Worm (Caenorhabditis elegans) whole organism, L3 larva: ENCODE measurements around the gene ZK1290.5.

Experiments
- ZK546.5 ChIP-seq: sonication (generic microtip); optimal IDR thresholded peaks from 2 replicates; lab custom pipeline; 2017; ENCODE audit warnings: missing biosample characterization, missing genetic modification characterization
- aly-2 ChIP-seq: fragments of 150-350 bp; optimal IDR thresholded peaks from 2 replicates; lab custom pipeline; 2014; ENCODE audit warnings: missing biosample characterization, missing genetic modification characterization
- ama-1 ChIP-seq: fragments of 150-350 bp; optimal IDR thresholded peaks from 2 replicates; lab custom pipeline; 2018
- ceh-16 ChIP-seq: sonication (generic microtip); optimal IDR thresholded peaks from 2 replicates; lab custom pipeline; 2017; ENCODE audit warnings: missing biosample characterization, missing genetic modification characterization
- ceh-28 ChIP-seq: fragments of 150-350 bp; optimal IDR thresholded peaks from 2 replicates; lab custom pipeline; 2014; ENCODE audit warnings: missing biosample characterization, missing genetic modification reagents, missing genetic modification characterization
- ceh-9 ChIP-seq: sonication (generic microtip); optimal IDR thresholded peaks from 2 replicates; lab custom pipeline; 2018; ENCODE audit warnings: missing biosample characterization, missing genetic modification characterization
- egl-5 ChIP-seq: fragments of 150-350 bp; optimal IDR thresholded peaks from 2 replicates; lab custom pipeline; 2017; ENCODE audit warnings: missing biosample characterization, missing genetic modification reagents, missing genetic modification characterization, inconsistent platforms
- elt-1 ChIP-seq: fragments of 150-350 bp; optimal IDR thresholded peaks from 2 replicates; lab custom pipeline; 2014; ENCODE audit warnings: missing biosample characterization, missing genetic modification characterization
- elt-2 ChIP-seq: sonication (generic microtip); optimal IDR thresholded peaks from 2 replicates; lab custom pipeline; 2016; ENCODE audit warnings: missing genetic modification reagents, mild to moderate bottlenecking, missing genetic modification characterization, missing compliant biosample characterization
- eor-1 ChIP-seq, 2 experiments: fragments of 150-350 bp; optimal IDR thresholded peaks; 2 replicates each; lab custom pipeline; 2014 to 2018; ENCODE audit warnings: missing biosample characterization in 2 of 2, missing genetic modification characterization in 2 of 2
- fkh-10 ChIP-seq: sonication (generic microtip); optimal IDR thresholded peaks from 2 replicates; lab custom pipeline; 2017; ENCODE audit warnings: missing biosample characterization, missing genetic modification reagents, missing genetic modification characterization
- fos-1 ChIP-seq: fragments of 150-350 bp; optimal IDR thresholded peaks from 2 replicates; lab custom pipeline; 2014; ENCODE audit warnings: missing biosample characterization, missing genetic modification characterization
- hmg-11 ChIP-seq: sonication (generic microtip); optimal IDR thresholded peaks from 2 replicates; lab custom pipeline; 2016; ENCODE audit warnings: missing genetic modification characterization, missing compliant biosample characterization
- jun-1 ChIP-seq: fragments of 150-350 bp; optimal IDR thresholded peaks from 2 replicates; lab custom pipeline; 2014; ENCODE audit warnings: missing biosample characterization, missing genetic modification reagents, missing genetic modification characterization
- lin-39 ChIP-seq: fragments of 150-350 bp; optimal IDR thresholded peaks from 2 replicates; lab custom pipeline; 2018; ENCODE audit warnings: missing biosample characterization, missing genetic modification reagents, missing genetic modification characterization
- mdl-1 ChIP-seq: fragments of 150-350 bp; optimal IDR thresholded peaks from 2 replicates; lab custom pipeline; 2014; ENCODE audit warnings: missing biosample characterization, missing genetic modification characterization
- mml-1 ChIP-seq: fragments of 150-350 bp; sonication (generic microtip); optimal IDR thresholded peaks from 3 replicates; lab custom pipeline; 2014; ENCODE audit warnings: missing biosample characterization, missing genetic modification characterization
- nfya-1 ChIP-seq: sonication (generic microtip); optimal IDR thresholded peaks from 2 replicates; lab custom pipeline; 2017; ENCODE audit warnings: missing genetic modification characterization, mild to moderate bottlenecking, missing compliant biosample characterization, antibody characterized with exemption, moderate library complexity; ENCODE audit not compliant: insufficient read depth
- nhr-11 ChIP-seq: fragments of 150-350 bp; optimal IDR thresholded peaks from 2 replicates; lab custom pipeline; 2014; ENCODE audit warnings: missing biosample characterization, missing genetic modification characterization
- nhr-12 ChIP-seq: fragments of 150-350 bp; optimal IDR thresholded peaks from 2 replicates; lab custom pipeline; 2014; ENCODE audit warnings: missing biosample characterization, missing genetic modification characterization
- nhr-23 ChIP-seq: fragments of 150-350 bp; optimal IDR thresholded peaks from 2 replicates; lab custom pipeline; 2014; ENCODE audit warnings: missing biosample characterization, missing genetic modification reagents, missing genetic modification characterization
- nhr-237 ChIP-seq: fragments of 150-350 bp; optimal IDR thresholded peaks from 2 replicates; lab custom pipeline; 2014; ENCODE audit warnings: missing biosample characterization, missing genetic modification characterization
- nhr-25 ChIP-seq: sonication (generic microtip); optimal IDR thresholded peaks from 2 replicates; lab custom pipeline; 2017; ENCODE audit warnings: missing biosample characterization, missing genetic modification characterization
- nhr-43 ChIP-seq: sonication (generic microtip); optimal IDR thresholded peaks from 2 replicates; lab custom pipeline; 2016; ENCODE audit warnings: mild to moderate bottlenecking, missing genetic modification characterization, missing compliant biosample characterization; ENCODE audit not compliant: poor library complexity, severe bottlenecking
- nhr-67 ChIP-seq: fragments of 150-350 bp; optimal IDR thresholded peaks from 2 replicates; lab custom pipeline; 2014; ENCODE audit warnings: missing biosample characterization, missing genetic modification characterization
- nhr-77 ChIP-seq: fragments of 150-350 bp; optimal IDR thresholded peaks from 2 replicates; lab custom pipeline; 2014; ENCODE audit warnings: missing biosample characterization, missing genetic modification characterization
- pha-4 ChIP-seq: fragments of 150-350 bp; optimal IDR thresholded peaks from 2 replicates; lab custom pipeline; 2014; ENCODE audit warnings: missing biosample characterization, missing genetic modification reagents, missing genetic modification characterization
- sea-2 ChIP-seq: fragments of 150-350 bp; sonication (generic microtip); optimal IDR thresholded peaks from 4 replicates; lab custom pipeline; 2014; ENCODE audit warnings: missing biosample characterization, missing genetic modification reagents, missing genetic modification characterization
- skn-1 ChIP-seq: fragments of 150-350 bp; optimal IDR thresholded peaks from 2 replicates; lab custom pipeline; 2014; ENCODE audit warnings: missing biosample characterization, missing genetic modification characterization
- tbx-2 ChIP-seq: sonication (generic microtip); optimal IDR thresholded peaks from 2 replicates; lab custom pipeline; 2016; ENCODE audit warnings: mild to moderate bottlenecking, missing genetic modification characterization, missing compliant biosample characterization
- zag-1 ChIP-seq: fragments of 150-350 bp; optimal IDR thresholded peaks from 2 replicates; lab custom pipeline; 2014; ENCODE audit warnings: missing biosample characterization, missing genetic modification characterization
- ztf-11 ChIP-seq: fragments of 150-350 bp; optimal IDR thresholded peaks from 2 replicates; lab custom pipeline; 2014; ENCODE audit warnings: missing biosample characterization, missing genetic modification characterization

ZK1290.5 gene

ce11 chrII:7483009-7483408 lies 46.4 kb upstream of the ZK1290.5 start, which contains the start of gene cah-2:
Gene cah-2 (minus strand): TSS chrII:7483109.
- TF ChIP-seq elt-2 (tag; lab: Kevin White, UChicago) = no peak
- no peak for TF ChIP-seq jun-1
- no peak for TF ChIP-seq nhr-43 (tag; lab: Kevin White, UChicago)
- TF ChIP-seq nhr-12 (tag; lab: Kevin White, UChicago) = no peak
- TF ChIP-seq ceh-9 (tag; lab: Kevin White, UChicago) = no peak
- no peak for TF ChIP-seq hmg-11
- no peak for TF ChIP-seq nhr-11 (tag; lab: Kevin White, UChicago)

- no peak for TF ChIP-seq fos-1 (tag; lab: Kevin White, UChicago)
- no peak for TF ChIP-seq sea-2 (GFP tag; lab: Kevin White, UChicago)
- TF ChIP-seq pha-4 = no peak
- TF ChIP-seq aly-2 (tag; lab: Kevin White, UChicago) = no peak
- TF ChIP-seq, all 47 proteins: peak for 0
Observed at ce11 chrII:7489605-7490004, 39.8 kb upstream of the ZK1290.5 start, which contains the start of gene D1022.9. Gene D1022.9 (minus strand): TSS chrII:7489705.

ce11 chrII:7493599-7493998 lies 35.8 kb upstream of the ZK1290.5 start, which contains the start of gene nas-23:
Gene nas-23 (minus strand): TSS chrII:7493699.
- TF ChIP-seq ama-1 = no peak
- TF ChIP-seq elt-1 (tag; lab: Kevin White, UChicago) = no peak
- TF ChIP-seq nhr-77 = no peak
- no peak for TF ChIP-seq fkh-10 (GFP tag; lab: Kevin White, UChicago)
- TF ChIP-seq nhr-237 (tag; lab: Kevin White, UChicago) = no peak
- TF ChIP-seq fos-1 (tag; lab: Kevin White, UChicago) = no peak
- TF ChIP-seq nhr-25 = no peak
- no peak for TF ChIP-seq zag-1 (tag; lab: Kevin White, UChicago)
- TF ChIP-seq hmg-11 = no peak
- TF ChIP-seq lin-39 = no peak
- TF ChIP-seq aly-2 (tag; lab: Kevin White, UChicago) = no peak
- no peak for TF ChIP-seq mdl-1 (tag; lab: Kevin White, UChicago)
- TF ChIP-seq ZK546.5 = no peak
- no peak for TF ChIP-seq sea-2 (GFP tag; lab: Kevin White, UChicago)
- no peak for TF ChIP-seq nfya-1
- TF ChIP-seq mml-1 (tag; lab: Kevin White, UChicago) = no peak
- TF ChIP-seq, all 47 proteins: peak for 0

ce11 chrII:7494155-7494554 lies 35.3 kb upstream of the ZK1290.5 start, which contains the start of gene R10H1.1:
Gene R10H1.1 (plus strand): TSS chrII:7494455.
- TF ChIP-seq nhr-77 (no peak), nhr-67 (tag; lab: Kevin White, UChicago) (no peak), ceh-16 (tag; lab: Kevin White, UChicago) (no peak), ceh-28 (tag; lab: Kevin White, UChicago) (peak; percentile 1)

ce11 chrII:7496070-7496469 lies 33.4 kb upstream of the ZK1290.5 start, which contains the start of gene spi-1:
Gene spi-1 (plus strand): TSS chrII:7496247.
- TF ChIP-seq eor-1 (tag; optimal IDR thresholded peaks at IDR 0.05; lab: Kevin White, UChicago) (no peak), nhr-23 (tag; lab: Kevin White, UChicago) (peak; percentile 59), skn-1 (tag; lab: Kevin White, UChicago) (no peak)

ce11 chrII:7499390-7499789 lies 30.1 kb upstream of the ZK1290.5 start, which contains the start of gene srab-14:
Gene srab-14 (minus strand): TSS chrII:7499490.
- TF ChIP-seq sea-2 (GFP tag; lab: Kevin White, UChicago) (no peak), tbx-2 (tag; lab: Kevin White, UChicago) (no peak), hmg-11 (no peak), fos-1 (tag; lab: Kevin White, UChicago) (no peak), mml-1 (tag; lab: Kevin White, UChicago) (no peak), nhr-67 (tag; lab: Kevin White, UChicago) (no peak), ama-1 (no peak), ztf-11 (no peak), egl-5 (tag; lab: Kevin White, UChicago) (no peak), mdl-1 (tag; lab: Kevin White, UChicago) (no peak), lin-39 (no peak), nhr-237 (tag; lab: Kevin White, UChicago) (no peak), jun-1 (no peak)
